Fruit fly (Drosophila melanogaster) whole organism, embryonic: ENCODE results near the gene CG15740.
A peak's percentile ranks its signal among the peaks of the same experiment; 100 is the strongest.

Source experiments
- Asciz ChIP-seq: fragments of 200-800 bp; sonication (Bioruptor generic); optimal IDR thresholded peaks from 2 replicates; lab custom pipeline; 2017; ENCODE audit warnings: missing biosample characterization, mild to moderate bottlenecking, missing genetic modification characterization, missing genetic modification reagents
- BEAF-32 ChIP-seq: fragments of 200-800 bp; sonication (Bioruptor generic); optimal IDR thresholded peaks from 3 replicates; lab custom pipeline; 2017; ENCODE audit warnings: missing biosample characterization, missing genetic modification characterization, mild to moderate bottlenecking, moderate library complexity, missing genetic modification reagents
- CG10209 ChIP-seq: fragments of 200-800 bp; sonication (Bioruptor generic); optimal IDR thresholded peaks from 3 replicates; lab custom pipeline; 2017; ENCODE audit warnings: missing biosample characterization, mild to moderate bottlenecking, missing genetic modification characterization, missing genetic modification reagents
- CG1024 ChIP-seq: fragments of 200-800 bp; sonication (Bioruptor generic); IDR thresholded peaks from 2 replicates; pipeline ENCODE4 v1.3.6; 2022; ENCODE audit warnings: missing biosample characterization, missing genetic modification characterization
- CG10462 ChIP-seq: fragments of 200-800 bp; sonication (Bioruptor generic); optimal IDR thresholded peaks from 2 replicates; lab custom pipeline; 2016; ENCODE audit warnings: missing biosample characterization, missing genetic modification characterization
- CG10565 ChIP-seq: fragments of 200-800 bp; sonication (Bioruptor generic); optimal IDR thresholded peaks from 3 replicates; lab custom pipeline; 2016; ENCODE audit warnings: missing biosample characterization, mild to moderate bottlenecking, missing genetic modification characterization
- CG11085 ChIP-seq: fragments of 200-800 bp; sonication (Bioruptor generic); IDR thresholded peaks from 2 replicates; pipeline ENCODE4 v1.3.6; 2022; ENCODE audit warnings: missing biosample characterization, missing genetic modification characterization
- CG12219 ChIP-seq: fragments of 200-800 bp; sonication (Bioruptor generic); optimal IDR thresholded peaks from 3 replicates; lab custom pipeline; 2018; ENCODE audit warnings: missing biosample characterization, mild to moderate bottlenecking, missing genetic modification characterization
- CG12236 ChIP-seq: fragments of 200-800 bp; sonication (Bioruptor generic); optimal IDR thresholded peaks from 2 replicates; lab custom pipeline; 2016; ENCODE audit warnings: missing biosample characterization, missing genetic modification characterization
- CG13123 ChIP-seq: fragments of 200-800 bp; sonication (Bioruptor generic); optimal IDR thresholded peaks from 2 replicates; lab custom pipeline; 2016; ENCODE audit warnings: missing biosample characterization, missing genetic modification characterization
- CG14014 ChIP-seq: fragments of 200-800 bp; sonication (Bioruptor generic); IDR thresholded peaks from 2 replicates; pipeline ENCODE4 v1.3.6; 2022; ENCODE audit warnings: missing biosample characterization, missing genetic modification characterization
- CG14050 ChIP-seq: fragments of 200-800 bp; sonication (Bioruptor generic); IDR thresholded peaks from 3 replicates; pipeline ENCODE4 v1.3.6; 2022; ENCODE audit warnings: missing biosample characterization, missing genetic modification characterization
- CG15269 ChIP-seq: fragments of 200-800 bp; sonication (Bioruptor generic); optimal IDR thresholded peaks from 2 replicates; lab custom pipeline; 2018; ENCODE audit warnings: missing biosample characterization, mild to moderate bottlenecking, missing genetic modification characterization, moderate library complexity
- CG1529 ChIP-seq: fragments of 200-800 bp; sonication (Bioruptor generic); optimal IDR thresholded peaks from 3 replicates; lab custom pipeline; 2018; ENCODE audit warnings: missing biosample characterization, missing genetic modification characterization
- CG15479 ChIP-seq: fragments of 200-800 bp; sonication (Bioruptor generic); optimal IDR thresholded peaks from 3 replicates; lab custom pipeline; 2019; ENCODE audit warnings: missing biosample characterization, mild to moderate bottlenecking, missing genetic modification characterization, moderate library complexity
- CG15696 ChIP-seq: fragments of 200-800 bp; sonication (Bioruptor generic); optimal IDR thresholded peaks from 2 replicates; lab custom pipeline; 2019; ENCODE audit warnings: missing biosample characterization, mild to moderate bottlenecking, missing genetic modification characterization, moderate library complexity
- CG16779 ChIP-seq: fragments of 200-800 bp; sonication (Bioruptor generic); IDR thresholded peaks from 2 replicates; pipeline ENCODE4 v1.3.6; 2022; ENCODE audit warnings: missing biosample characterization, missing genetic modification characterization
- CG2889 ChIP-seq: fragments of 200-800 bp; sonication (Bioruptor generic); IDR thresholded peaks from 3 replicates; pipeline ENCODE4 v1.3.6; 2022; ENCODE audit warnings: missing biosample characterization, missing genetic modification characterization
- CG31224 ChIP-seq: fragments of 200-800 bp; sonication (Bioruptor generic); IDR thresholded peaks from 2 replicates; pipeline ENCODE4 v1.3.6; 2022; ENCODE audit warnings: missing biosample characterization, missing genetic modification characterization
- CG4424 ChIP-seq: fragments of 200-800 bp; sonication (Bioruptor generic); optimal IDR thresholded peaks from 3 replicates; lab custom pipeline; 2016; ENCODE audit warnings: missing biosample characterization, missing genetic modification characterization
- CG7271 ChIP-seq: fragments of 200-800 bp; sonication (Bioruptor generic); optimal IDR thresholded peaks from 2 replicates; lab custom pipeline; 2018; ENCODE audit warnings: missing biosample characterization, mild to moderate bottlenecking, missing genetic modification characterization, moderate library complexity
- D19B ChIP-seq: fragments of 200-800 bp; sonication (Bioruptor generic); optimal IDR thresholded peaks from 2 replicates; lab custom pipeline; 2017; ENCODE audit warnings: missing biosample characterization, mild to moderate bottlenecking, missing genetic modification characterization
- Dad ChIP-seq: fragments of 200-800 bp; sonication (Bioruptor generic); optimal IDR thresholded peaks from 3 replicates; lab custom pipeline; 2016; ENCODE audit warnings: missing biosample characterization, missing genetic modification characterization
- Doc3 ChIP-seq: fragments of 200-800 bp; sonication (Bioruptor generic); IDR thresholded peaks from 3 replicates; pipeline ENCODE4 v1.3.6; 2022; ENCODE audit warnings: missing biosample characterization, missing genetic modification characterization; ENCODE audit not compliant: partially characterized antibody
- E2f2 ChIP-seq: fragments of 200-800 bp; sonication (Bioruptor generic); IDR thresholded peaks from 2 replicates; pipeline ENCODE4 v1.3.6; 2022; ENCODE audit warnings: missing biosample characterization, missing genetic modification characterization
- Eip74EF ChIP-seq, 2 experiments: fragments of 200-800 bp in 1 of 2; fragments of >200 bp in 1 of 2; sonication (Bioruptor generic) in 1 of 2; optimal IDR thresholded peaks; 2 replicates each; lab custom pipeline; 2017 to 2019; ENCODE audit warnings: missing biosample characterization in 2 of 2, missing genetic modification characterization in 2 of 2, mild to moderate bottlenecking in 1 of 2, moderate library complexity in 1 of 2
- H15 ChIP-seq: fragments of 200-800 bp; sonication (Bioruptor generic); IDR thresholded peaks from 3 replicates; pipeline ENCODE4 v1.3.6; 2022; ENCODE audit warnings: missing biosample characterization, missing genetic modification characterization
- H2.0 ChIP-seq: fragments of 200-800 bp; sonication (Bioruptor generic); IDR thresholded peaks from 2 replicates; pipeline ENCODE4 v1.3.6; 2022; ENCODE audit warnings: missing biosample characterization, missing genetic modification characterization
- Hmr ChIP-seq: fragments of 200-800 bp; sonication (Bioruptor generic); optimal IDR thresholded peaks from 3 replicates; lab custom pipeline; 2017; ENCODE audit warnings: mild to moderate bottlenecking, missing biosample characterization, missing genetic modification reagents, missing genetic modification characterization
- Jarid2 ChIP-seq: fragments of 200-800 bp; sonication (Bioruptor generic); optimal IDR thresholded peaks from 3 replicates; lab custom pipeline; 2017; ENCODE audit warnings: mild to moderate bottlenecking, missing biosample characterization, missing genetic modification reagents, missing genetic modification characterization
- Med ChIP-seq: fragments of 200-800 bp; sonication (Bioruptor generic); peaks from one replicate; lab custom pipeline; 2016; ENCODE audit warnings: missing biosample characterization, missing genetic modification characterization, mild to moderate bottlenecking, inconsistent platforms, moderate library complexity
- PHDP ChIP-seq: fragments of 200-800 bp; sonication (Bioruptor generic); optimal IDR thresholded peaks from 3 replicates; lab custom pipeline; 2018; ENCODE audit warnings: missing biosample characterization, mild to moderate bottlenecking, missing genetic modification characterization, moderate library complexity
- caup ChIP-seq: fragments of 200-800 bp; sonication (Bioruptor generic); optimal IDR thresholded peaks from 3 replicates; lab custom pipeline; 2017; ENCODE audit warnings: missing biosample characterization, mild to moderate bottlenecking, missing genetic modification characterization, moderate library complexity; ENCODE audit not compliant: severe bottlenecking
- cg ChIP-seq: fragments of 200-800 bp; sonication (Bioruptor generic); optimal IDR thresholded peaks from 3 replicates; lab custom pipeline; 2019; ENCODE audit warnings: missing biosample characterization, mild to moderate bottlenecking, missing genetic modification characterization, moderate library complexity
- crol ChIP-seq: fragments of 200-800 bp; sonication (Bioruptor generic); IDR thresholded peaks from 2 replicates; pipeline ENCODE4 v1.3.6; 2022; ENCODE audit warnings: missing biosample characterization, missing genetic modification characterization
- eyg ChIP-seq: fragments of 200-800 bp; sonication (Bioruptor generic); optimal IDR thresholded peaks from 3 replicates; lab custom pipeline; 2016; ENCODE audit warnings: missing biosample characterization, missing genetic modification characterization
- gce ChIP-seq: fragments of 200-800 bp; sonication (Bioruptor generic); IDR thresholded peaks from 3 replicates; pipeline ENCODE4 v1.3.6; 2022; ENCODE audit warnings: missing biosample characterization, missing genetic modification characterization
- gem ChIP-seq: fragments of 200-800 bp; sonication (Bioruptor generic); optimal IDR thresholded peaks from 2 replicates; lab custom pipeline; 2019; ENCODE audit warnings: missing biosample characterization, mild to moderate bottlenecking, missing genetic modification characterization, moderate library complexity
- gsb-n ChIP-seq: fragments of 200-800 bp; sonication (Bioruptor generic); optimal IDR thresholded peaks from 3 replicates; lab custom pipeline; 2018; ENCODE audit warnings: missing biosample characterization, mild to moderate bottlenecking, missing genetic modification characterization
- mam ChIP-seq: fragments of 200-800 bp; sonication (Bioruptor generic); optimal IDR thresholded peaks from 3 replicates; lab custom pipeline; 2016; ENCODE audit warnings: missing biosample characterization, missing genetic modification characterization
- org-1 ChIP-seq: fragments of 200-800 bp; sonication (Bioruptor generic); optimal IDR thresholded peaks from 2 replicates; lab custom pipeline; 2017; ENCODE audit warnings: missing biosample characterization, missing genetic modification characterization
- pita ChIP-seq: fragments of 200-800 bp; sonication (Bioruptor generic); optimal IDR thresholded peaks from 2 replicates; lab custom pipeline; 2017; ENCODE audit warnings: missing biosample characterization, mild to moderate bottlenecking, missing genetic modification characterization
- tll ChIP-seq, 2 experiments: fragments of 200-800 bp in 1 of 2; fragments of >200 bp in 1 of 2; sonication (Bioruptor generic) in 1 of 2; optimal IDR thresholded peaks; 2 replicates each; lab custom pipeline; 2017 to 2019; ENCODE audit warnings: missing biosample characterization in 2 of 2, missing genetic modification characterization in 2 of 2, mild to moderate bottlenecking in 1 of 2, moderate library complexity in 1 of 2
- unpg ChIP-seq: fragments of 200-800 bp; sonication (Bioruptor generic); optimal IDR thresholded peaks from 3 replicates; lab custom pipeline; 2018; ENCODE audit warnings: missing biosample characterization, mild to moderate bottlenecking, missing genetic modification characterization, moderate library complexity
- vfl ChIP-seq: fragments of 200-800 bp; sonication (Bioruptor generic); optimal IDR thresholded peaks from 2 replicates; lab custom pipeline; 2016; ENCODE audit warnings: missing biosample characterization, missing genetic modification characterization
- wdn ChIP-seq: fragments of 200-800 bp; sonication (Bioruptor generic); IDR thresholded peaks from 2 replicates; pipeline ENCODE4 v1.3.6; 2022; ENCODE audit warnings: missing biosample characterization, missing genetic modification characterization
- zen2 ChIP-seq: fragments of 200-800 bp; sonication (Bioruptor generic); IDR thresholded peaks from 3 replicates; pipeline ENCODE4 v1.3.6; 2022; ENCODE audit warnings: missing biosample characterization, missing genetic modification characterization; ENCODE audit not compliant: partially characterized antibody
- zfh1 ChIP-seq: fragments of 200-800 bp; sonication (Bioruptor generic); IDR thresholded peaks from 3 replicates; pipeline ENCODE4 v1.3.6; 2022; ENCODE audit warnings: missing biosample characterization, missing genetic modification characterization

CG15740 gene

dm6 chrX:11846049-11846718 lies at the start of gene CG15740 (continued):
- no peak for TF ChIP-seq eyg (GFP tag; lab: Kevin White, UChicago)
- TF ChIP-seq CG1024 (GFP tag; lab: Robert Waterston, UW), result 0 out of 2 replicates have a peak, but pooled peaks have one; percentile 16
- no peak for TF ChIP-seq Dad (GFP tag; lab: Kevin White, UChicago)
- peak; percentile 14 for TF ChIP-seq caup (GFP tag; lab: Kevin White, UChicago)
- no peak for TF ChIP-seq CG15696 (tag; lab: Kevin White, UChicago)
- TF ChIP-seq CG10209, result peak; percentile 2
- TF ChIP-seq CG15269 (tag; lab: Kevin White, UChicago), result peak; percentile 56
- 0 out of 3 replicates have a peak, but pooled peaks have one; percentile 26 for TF ChIP-seq CG2889 (GFP tag; lab: Robert Waterston, UW)
- peak; percentile 28 for TF ChIP-seq PHDP (tag; lab: Kevin White, UChicago)
- TF ChIP-seq H15 (GFP tag; lab: Robert Waterston, UW), result peak; percentile 61; the same call in 1 of the 3 replicates
- TF ChIP-seq unpg, result peak; percentile 16
- no peak for TF ChIP-seq CG13123 (GFP tag; lab: Kevin White, UChicago)
- no peak for TF ChIP-seq CG12236
- TF ChIP-seq CG4424 (GFP tag; lab: Kevin White, UChicago), result peak; percentile 42
- TF ChIP-seq gsb-n (tag; lab: Kevin White, UChicago), result no peak
- no peak for TF ChIP-seq vfl
- no peak for TF ChIP-seq CG10565
- peak in 1 of 2 experiments; percentile 3 for TF ChIP-seq Eip74EF (GFP tag; optimal IDR thresholded peaks at IDR 0.05; lab: Kevin White, UChicago)
- TF ChIP-seq E2f2 (GFP tag; lab: Robert Waterston, UW), result peak; percentile 37; the same call in 1 of the 2 replicates
- TF ChIP-seq gce (GFP tag; lab: Robert Waterston, UW), result no peak
- peak; percentile 29; the same call in 2 of the 3 replicates for TF ChIP-seq CG14050 (GFP tag; lab: Robert Waterston, UW)
- TF ChIP-seq H2.0 (GFP tag; lab: Robert Waterston, UW), result peak; percentile 44; the same call in 1 of the 2 replicates
- 0 out of 2 replicates have a peak, but pooled peaks have one; percentile 23 for TF ChIP-seq crol (GFP tag; lab: Robert Waterston, UW)
- no peak for TF ChIP-seq zen2 (GFP tag; lab: Robert Waterston, UW)
- TF ChIP-seq wdn, result 0 out of 2 replicates have a peak, but pooled peaks have one; percentile 10
- peak; percentile 41 for TF ChIP-seq Asciz
- no peak for TF ChIP-seq pita (GFP tag; lab: Kevin White, UChicago)
- TF ChIP-seq D19B (GFP tag; lab: Kevin White, UChicago), result no peak
- peak; percentile 84 for TF ChIP-seq Med (GFP tag; lab: Kevin White, UChicago)
- peak; percentile 17 for TF ChIP-seq Hmr
- no peak for TF ChIP-seq CG7271
- no peak for TF ChIP-seq cg (GFP tag; lab: Kevin White, UChicago)
- no peak for TF ChIP-seq CG1529
- no peak for TF ChIP-seq CG11085
- TF ChIP-seq CG12219 (GFP tag; lab: Kevin White, UChicago), result no peak
- no peak for TF ChIP-seq org-1 (GFP tag; lab: Kevin White, UChicago)
- TF ChIP-seq CG10462, result no peak
- no peak for TF ChIP-seq BEAF-32 (GFP tag; lab: Kevin White, UChicago)
- no peak for TF ChIP-seq CG15479 (GFP tag; lab: Kevin White, UChicago)
- TF ChIP-seq Jarid2 (GFP tag; lab: Kevin White, UChicago), result no peak
- peak; percentile 43; the same call in 1 of the 3 replicates for TF ChIP-seq zfh1 (GFP tag; lab: Robert Waterston, UW)
- TF ChIP-seq gem, result peak; percentile 53
- no peak for TF ChIP-seq CG16779 (GFP tag; lab: Robert Waterston, UW)
- TF ChIP-seq Doc3, result no peak
- TF ChIP-seq CG31224, result no peak
- peak; percentile 25; the same call in 1 of the 2 replicates for TF ChIP-seq CG14014 (GFP tag; lab: Robert Waterston, UW)
- no peak for TF ChIP-seq tll (GFP tag; optimal IDR thresholded peaks at IDR 0.05; lab: Kevin White, UChicago)
- peak; percentile 23 for TF ChIP-seq mam (GFP tag; lab: Kevin White, UChicago)
